Worm (Caenorhabditis elegans) whole organism, late embryonic: ENCODE measurements around the gene rps-8.

Experiments
- ceh-14 ChIP-seq: sonication (generic microtip); optimal IDR thresholded peaks from 2 replicates; lab custom pipeline; 2016; ENCODE audit warnings: missing genotype, missing genetic modification characterization, missing compliant biosample characterization
- ceh-19 ChIP-seq: fragments of 200-800 bp; sonication (Bioruptor generic); optimal IDR thresholded peaks from 2 replicates; lab custom pipeline; 2018; ENCODE audit warnings: mild to moderate bottlenecking, missing genetic modification characterization, missing compliant biosample characterization
- ceh-24 ChIP-seq: sonication (generic microtip); optimal IDR thresholded peaks from 2 replicates; lab custom pipeline; 2016; ENCODE audit warnings: mild to moderate bottlenecking, missing genetic modification characterization, missing compliant biosample characterization
- ceh-6 ChIP-seq: fragments of 200-800 bp; sonication (Bioruptor generic); optimal IDR thresholded peaks from 2 replicates; lab custom pipeline; 2018; ENCODE audit warnings: mild to moderate bottlenecking, missing genetic modification characterization, missing compliant biosample characterization
- madf-2 ChIP-seq: sonication (generic microtip); optimal IDR thresholded peaks from 2 replicates; lab custom pipeline; 2017; ENCODE audit warnings: missing genetic modification characterization, missing compliant biosample characterization
- pha-4 ChIP-seq: fragments of 150-350 bp; optimal IDR thresholded peaks from 2 replicates; lab custom pipeline; 2018; ENCODE audit warnings: missing biosample characterization, missing genetic modification reagents, missing genetic modification characterization
- tbx-2 ChIP-seq: sonication (generic microtip); optimal IDR thresholded peaks from 2 replicates; lab custom pipeline; 2016; ENCODE audit warnings: missing genetic modification characterization, missing compliant biosample characterization
- unc-42 ChIP-seq: sonication (generic microtip); optimal IDR thresholded peaks from 2 replicates; lab custom pipeline; 2016; ENCODE audit warnings: missing genotype, missing genetic modification characterization, missing compliant biosample characterization

ce11 chrIV:7263137-7263536 lies 50.5 kb downstream of the rps-8 start, which contains the start of gene glb-2:
- no peak for TF ChIP-seq ceh-19
- TF ChIP-seq unc-42, result no peak
- TF ChIP-seq ceh-6, result no peak
- no peak for TF ChIP-seq ceh-14 (tag; lab: Kevin White, UChicago)
- no peak for TF ChIP-seq pha-4 (tag; lab: Kevin White, UChicago)
- TF ChIP-seq madf-2 (tag; lab: Kevin White, UChicago), result no peak
- no peak for TF ChIP-seq ceh-24 (tag; lab: Kevin White, UChicago)
- TF ChIP-seq tbx-2 (tag; lab: Kevin White, UChicago), result no peak
